Fruit fly (Drosophila melanogaster) whole organism, adult: Measurements from ENCODE around the gene CG9192.
A peak's percentile ranks its signal among the peaks of the same experiment; 100 is the strongest.

Source experiments
- CG11617 ChIP-seq: fragments of 200-800 bp; sonication (Bioruptor generic); optimal IDR thresholded peaks from 2 replicates; lab custom pipeline; 2017; ENCODE audit warnings: mild to moderate bottlenecking, missing biosample characterization, missing genetic modification reagents, missing genetic modification characterization
- CG12768 ChIP-seq: fragments of 200-800 bp; sonication (Bioruptor generic); optimal IDR thresholded peaks from 2 replicates; lab custom pipeline; 2017; ENCODE audit warnings: missing biosample characterization, missing genetic modification characterization, mild to moderate bottlenecking, moderate library complexity, missing genetic modification reagents
- CG14711 ChIP-seq: fragments of 200-800 bp; sonication (Bioruptor generic); optimal IDR thresholded peaks from 2 replicates; lab custom pipeline; 2018; ENCODE audit warnings: missing biosample characterization, mild to moderate bottlenecking, missing genetic modification characterization, moderate library complexity
- CG1620 ChIP-seq: fragments of 200-800 bp; sonication (Bioruptor generic); optimal IDR thresholded peaks from 2 replicates; lab custom pipeline; 2016; ENCODE audit warnings: missing biosample characterization, missing genetic modification characterization
- CG33017 ChIP-seq: fragments of 200-800 bp; sonication (Bioruptor generic); optimal IDR thresholded peaks from 2 replicates; lab custom pipeline; 2018; ENCODE audit warnings: missing biosample characterization, mild to moderate bottlenecking, missing genetic modification characterization, moderate library complexity
- CG5204 ChIP-seq: fragments of 200-800 bp; sonication (Bioruptor generic); optimal IDR thresholded peaks from 2 replicates; lab custom pipeline; 2016; ENCODE audit warnings: missing biosample characterization, missing genetic modification characterization
- CG7045 ChIP-seq: fragments of 200-800 bp; sonication (Bioruptor generic); optimal IDR thresholded peaks from 2 replicates; lab custom pipeline; 2017; ENCODE audit warnings: missing biosample characterization, mild to moderate bottlenecking, missing genetic modification characterization
- CG7101 ChIP-seq: fragments of 200-800 bp; sonication (Bioruptor generic); optimal IDR thresholded peaks from 2 replicates; lab custom pipeline; 2018; ENCODE audit warnings: missing biosample characterization, mild to moderate bottlenecking, missing genetic modification characterization, moderate library complexity
- Clk ChIP-seq: fragments of 200-800 bp; sonication (Bioruptor generic); optimal IDR thresholded peaks from 2 replicates; lab custom pipeline; 2017; ENCODE audit warnings: missing biosample characterization, missing genetic modification characterization
- Crg-1 ChIP-seq: fragments of 200-800 bp; sonication (Bioruptor generic); optimal IDR thresholded peaks from 2 replicates; lab custom pipeline; 2016; ENCODE audit warnings: missing biosample characterization, missing genetic modification characterization
- Hr96 ChIP-seq: fragments of 200-800 bp; sonication (Bioruptor generic); optimal IDR thresholded peaks from 2 replicates; lab custom pipeline; 2016; ENCODE audit warnings: missing biosample characterization, missing genetic modification characterization
- Mnt ChIP-seq: fragments of 200-800 bp; sonication (Bioruptor generic); optimal IDR thresholded peaks from 2 replicates; lab custom pipeline; 2016; ENCODE audit warnings: missing biosample characterization, mild to moderate bottlenecking, missing genetic modification characterization
- bab1 ChIP-seq: fragments of 200-800 bp; sonication (Bioruptor generic); optimal IDR thresholded peaks from 3 replicates; lab custom pipeline; 2019; ENCODE audit warnings: missing biosample characterization, mild to moderate bottlenecking, missing genetic modification characterization, moderate library complexity
- cic ChIP-seq: fragments of 200-800 bp; sonication (Bioruptor generic); optimal IDR thresholded peaks from 2 replicates; lab custom pipeline; 2017; ENCODE audit warnings: missing biosample characterization, mild to moderate bottlenecking, missing genetic modification characterization, moderate library complexity
- cnc ChIP-seq, 2 experiments: fragments of >200 bp; optimal IDR thresholded peaks; 2 replicates each; lab custom pipeline; 2017
- kay ChIP-seq: fragments of 200-800 bp; sonication (Bioruptor generic); peaks from one replicate; lab custom pipeline; 2016; ENCODE audit warnings: missing biosample characterization, missing genetic modification characterization, borderline replicate concordance
- ovo ChIP-seq: fragments of 200-800 bp; sonication (Bioruptor generic); optimal IDR thresholded peaks from 2 replicates; lab custom pipeline; 2016; ENCODE audit warnings: missing biosample characterization, missing genetic modification characterization
- tj ChIP-seq: fragments of 200-800 bp; sonication (Bioruptor generic); optimal IDR thresholded peaks from 3 replicates; lab custom pipeline; 2017; ENCODE audit warnings: missing biosample characterization, mild to moderate bottlenecking, missing genetic modification characterization, moderate library complexity
- toe ChIP-seq: fragments of 200-800 bp; sonication (Bioruptor generic); optimal IDR thresholded peaks from 2 replicates; lab custom pipeline; 2016; ENCODE audit warnings: missing biosample characterization, missing genetic modification characterization

CG9192 gene

dm6 chr3L:1265423-1266002, 27.4 kb upstream of the CG9192 start:
- peak; percentile 34 for TF ChIP-seq kay (GFP tag; lab: Kevin White, UChicago)
- TF ChIP-seq Crg-1 (GFP tag; lab: Kevin White, UChicago), result no peak

dm6 chr3L:1264998-1265397, 26.9 kb upstream of the CG9192 start:
- TF ChIP-seq CG5204 (no peak), CG11617 (GFP tag; lab: Kevin White, UChicago) (no peak), CG1620 (GFP tag; lab: Kevin White, UChicago) (no peak), bab1 (GFP tag; lab: Kevin White, UChicago) (no peak), ovo (no peak), CG7101 (tag; lab: Kevin White, UChicago) (no peak), CG33017 (tag; lab: Kevin White, UChicago) (no peak), Crg-1 (GFP tag; lab: Kevin White, UChicago) (no peak), kay (GFP tag; lab: Kevin White, UChicago) (no peak), CG14711 (tag; lab: Kevin White, UChicago) (no peak), Mnt (GFP tag; lab: Kevin White, UChicago) (no peak), cnc (optimal IDR thresholded peaks at IDR 0.05; lab: Kevin White, UChicago) (no peak), tj (no peak), toe (GFP tag; lab: Kevin White, UChicago) (no peak), cic (GFP tag; lab: Kevin White, UChicago) (no peak), Hr96 (GFP tag; lab: Kevin White, UChicago) (no peak), CG12768 (GFP tag; lab: Kevin White, UChicago) (no peak), CG7045 (no peak)

- TF ChIP-seq Mnt (GFP tag; lab: Kevin White, UChicago), result no peak
- no peak for TF ChIP-seq cic (GFP tag; lab: Kevin White, UChicago)
- no peak for TF ChIP-seq Crg-1 (GFP tag; lab: Kevin White, UChicago)
- no peak for TF ChIP-seq CG14711 (tag; lab: Kevin White, UChicago)
- no peak for TF ChIP-seq ovo
- TF ChIP-seq CG5204, result no peak
- no peak for TF ChIP-seq kay (GFP tag; lab: Kevin White, UChicago)
- TF ChIP-seq bab1 (GFP tag; lab: Kevin White, UChicago), result no peak
- no peak for TF ChIP-seq cnc (optimal IDR thresholded peaks at IDR 0.05; lab: Kevin White, UChicago)
- TF ChIP-seq toe (GFP tag; lab: Kevin White, UChicago), result no peak
- TF ChIP-seq CG33017 (tag; lab: Kevin White, UChicago), result no peak
- no peak for TF ChIP-seq CG11617 (GFP tag; lab: Kevin White, UChicago)
- no peak for TF ChIP-seq CG1620 (GFP tag; lab: Kevin White, UChicago)
These were observed 20.4 kb upstream of the CG9192 start for dm6 chr3L:1258547-1258946.

- no peak for TF ChIP-seq tj
- no peak for TF ChIP-seq CG7045
- TF ChIP-seq CG14711 (tag; lab: Kevin White, UChicago), result no peak
These were observed 18.1 kb upstream of the CG9192 start, which contains the start of gene tfc for dm6 chr3L:1256061-1256780. Gene tfc (plus strand): TSS chr3L:1256449.

DNA sequence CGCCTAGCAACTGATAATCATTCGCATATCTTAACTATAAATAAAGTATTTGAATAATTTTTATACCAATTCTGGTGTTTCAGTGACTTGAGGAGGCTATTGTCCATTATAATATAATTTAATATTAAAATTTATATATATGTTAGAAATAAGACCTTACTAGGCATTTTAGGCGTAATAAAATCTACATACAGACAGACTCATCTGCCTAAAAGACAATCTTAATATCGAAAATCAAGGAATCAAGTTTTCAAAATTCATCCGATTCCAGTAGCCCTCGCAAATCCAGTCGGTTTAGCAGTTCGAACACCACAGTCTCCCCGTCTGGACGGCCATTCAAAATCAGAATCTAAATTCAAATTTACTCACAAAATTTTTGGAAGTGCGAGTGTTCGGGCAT, 13.6 kb upstream of the CG9192 start, which contains the start of the genes CG9130 and CG9133:
Gene CG9130 (plus strand): TSS at position 301 of the 400 bp plus-strand sequence.
Gene CG9133 (plus strand): TSS at position 301 of the 400 bp plus-strand sequence.
- TF ChIP-seq cic (GFP tag; lab: Kevin White, UChicago) (no peak), Crg-1 (GFP tag; lab: Kevin White, UChicago) (no peak), CG11617 (GFP tag; lab: Kevin White, UChicago) (no peak), CG12768 (GFP tag; lab: Kevin White, UChicago) (no peak)

DNA sequence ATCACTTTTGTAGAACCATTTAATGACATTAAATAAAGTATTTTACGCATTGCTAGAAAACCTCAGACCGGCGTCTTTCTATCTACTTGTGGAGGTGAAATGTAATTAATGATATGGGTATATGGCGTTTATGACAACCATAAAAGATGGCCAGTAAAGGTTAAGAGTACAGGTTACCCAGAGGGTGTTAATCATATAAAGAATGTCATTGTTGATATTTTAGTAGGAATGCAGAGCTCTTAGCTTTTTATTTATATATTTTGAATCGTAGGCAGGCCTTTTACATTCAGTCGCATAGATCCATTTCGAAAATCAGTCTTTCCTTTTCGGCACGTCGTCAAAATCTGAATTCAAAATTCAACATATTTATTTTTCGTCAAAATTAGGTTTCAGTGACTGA, 12.3 kb upstream of the CG9192 start, which contains the start of gene Bfc:
Gene Bfc (plus strand): TSS at position 301 of the 400 bp plus-strand sequence.
- TF ChIP-seq Hr96 (GFP tag; lab: Kevin White, UChicago) (no peak), kay (GFP tag; lab: Kevin White, UChicago) (no peak), CG33017 (tag; lab: Kevin White, UChicago) (no peak), cnc (optimal IDR thresholded peaks at IDR 0.05; lab: Kevin White, UChicago) (no peak), cic (GFP tag; lab: Kevin White, UChicago) (no peak), Crg-1 (GFP tag; lab: Kevin White, UChicago) (no peak), CG5204 (no peak), ovo (no peak), CG11617 (GFP tag; lab: Kevin White, UChicago) (no peak), Clk (GFP tag; lab: Kevin White, UChicago) (no peak), tj (no peak)

DNA sequence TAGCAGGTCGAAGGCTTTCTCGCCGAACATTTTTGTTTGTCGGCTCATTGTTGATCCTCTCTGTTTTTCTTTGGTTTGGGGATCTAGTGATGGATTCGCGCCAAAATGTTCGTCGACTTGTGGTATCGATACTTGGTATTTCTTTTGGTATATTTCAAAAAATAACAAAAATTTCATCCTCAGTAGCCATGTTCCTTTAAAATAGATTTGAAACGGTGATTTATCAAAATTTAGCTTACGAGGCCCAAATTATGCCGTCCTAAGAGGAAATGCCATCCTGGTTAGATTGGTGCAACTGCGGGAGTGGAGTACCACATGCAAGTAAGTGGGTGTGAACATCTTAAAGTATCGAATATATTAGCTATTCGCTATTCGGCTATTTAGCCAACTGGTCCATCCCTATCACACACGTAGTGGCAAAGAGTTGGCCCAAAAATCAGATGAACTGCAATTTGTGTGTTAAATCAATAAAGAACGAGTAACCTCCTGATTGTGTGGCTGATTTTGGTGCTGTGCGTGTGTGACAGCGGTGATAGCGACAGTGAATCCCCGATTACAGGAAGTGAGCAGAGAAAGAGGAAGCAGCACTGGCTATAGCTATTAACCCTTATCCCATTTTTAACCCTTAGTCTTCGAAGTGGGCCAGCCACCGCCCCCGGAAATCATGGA, 9.6 kb upstream of the CG9192 start, which contains the start of the genes Psf1 and Sac1:
Gene Psf1 (minus strand): TSS at position 51 of the 669 bp plus-strand sequence.
Gene Sac1 (plus strand): TSS at position 191 of the 669 bp plus-strand sequence.
- no peak for TF ChIP-seq CG33017 (tag; lab: Kevin White, UChicago)
- peak; percentile 5 for TF ChIP-seq CG7045
- no peak for TF ChIP-seq tj
- TF ChIP-seq CG5204, result peak; percentile 30
- TF ChIP-seq CG1620 (GFP tag; lab: Kevin White, UChicago), result peak; percentile 29
- no peak for TF ChIP-seq Crg-1 (GFP tag; lab: Kevin White, UChicago)
- TF ChIP-seq toe (GFP tag; lab: Kevin White, UChicago), result peak; percentile 49
- peak; percentile 19 for TF ChIP-seq CG14711 (tag; lab: Kevin White, UChicago)
- TF ChIP-seq Hr96 (GFP tag; lab: Kevin White, UChicago), result peak; percentile 55
- TF ChIP-seq Mnt (GFP tag; lab: Kevin White, UChicago), result peak; percentile 20
- no peak for TF ChIP-seq kay (GFP tag; lab: Kevin White, UChicago)
- TF ChIP-seq ovo, result no peak
